Fruit fly (Drosophila melanogaster): Measurements from ENCODE around the gene lute.

DNA sequence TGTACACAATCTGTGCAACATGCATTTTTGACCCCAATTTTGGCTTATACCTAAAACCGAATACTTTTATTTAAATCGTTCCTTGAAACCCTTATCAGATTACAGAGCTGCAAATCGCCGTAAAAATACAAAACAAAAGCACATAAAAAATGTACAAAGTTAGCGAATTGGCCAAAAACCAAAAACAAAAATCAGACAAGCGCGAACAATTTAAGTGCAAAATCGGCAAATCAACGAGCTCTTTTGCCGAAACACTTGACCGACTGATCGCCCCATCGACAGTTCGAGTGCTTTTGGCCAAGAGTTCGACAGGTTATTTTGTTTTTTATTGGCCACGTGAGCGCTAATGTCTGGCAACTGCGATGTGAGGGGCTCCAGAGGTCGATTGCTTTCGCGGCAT is 2.2 kb downstream of the lute start:
- TF ChIP-seq Sin3A (optimal IDR thresholded peaks at IDR 0.05) (no peak), Myc (optimal IDR thresholded peaks at IDR 0.05) (no peak), psq (optimal IDR thresholded peaks at IDR 0.05) (no peak), ttk (optimal IDR thresholded peaks at IDR 0.05) (no peak)

Measured in Kc167 (cell line).